Fruit fly (Drosophila melanogaster): ENCODE data around the gene CG31128.

Gene CG31128

dm6 chr3R:24467237-24467636 lies 2.0 kb upstream of the CG31128 start (continued):
- TF ChIP-seq prd (optimal IDR thresholded peaks at IDR 0.05) (no peak), prd (GFP tag; IDR thresholded peaks at IDR 0.05) (no peak; the same call in 2 of the 3 replicates), CG12071 (GFP tag; optimal IDR thresholded peaks at IDR 0.05) (no peak), cato (GFP tag; optimal IDR thresholded peaks at IDR 0.05; ENCODE audit: borderline replicate concordance) (no peak), ham (GFP tag; IDR thresholded peaks at IDR 0.05) (no peak), CkIIα-i1 (GFP tag; IDR thresholded peaks at IDR 0.05) (no peak), CG6254 (GFP tag; optimal IDR thresholded peaks at IDR 0.05) (no peak), E2f2 (GFP tag; IDR thresholded peaks at IDR 0.05) (no peak), yki (optimal IDR thresholded peaks at IDR 0.05) (no peak), sob (GFP tag; IDR thresholded peaks at IDR 0.05) (peak; percentile 34; the same call in 1 of the 2 replicates), CG17912 (GFP tag; optimal IDR thresholded peaks at IDR 0.05) (no peak), CG7556 (GFP tag; optimal IDR thresholded peaks at IDR 0.05) (peak; percentile 62), Stat92E (GFP tag; optimal IDR thresholded peaks at IDR 0.05) (no peak), sc (optimal IDR thresholded peaks at IDR 0.05) (no peak), sc (GFP tag; optimal IDR thresholded peaks at IDR 0.05) (no peak), nerfin-1 (tag; optimal IDR thresholded peaks at IDR 0.05) (no peak), CG10321 (GFP tag; IDR thresholded peaks at IDR 0.05) (no peak), CG1647 (GFP tag; optimal IDR thresholded peaks at IDR 0.05) (no peak), shn (GFP tag; optimal IDR thresholded peaks at IDR 0.05) (no peak), pzg (GFP tag; optimal IDR thresholded peaks at IDR 0.05) (no peak), ERR (GFP tag; optimal IDR thresholded peaks at IDR 0.05) (no peak), Bteb2 (GFP tag; optimal IDR thresholded peaks at IDR 0.05) (no peak), ranshi (GFP tag; IDR thresholded peaks at IDR 0.05) (no peak), CG10274 (GFP tag; optimal IDR thresholded peaks at IDR 0.05) (no peak), zen (tag; optimal IDR thresholded peaks at IDR 0.05) (no peak), ro (GFP tag; IDR thresholded peaks at IDR 0.05) (no peak), HLH4C (GFP tag; IDR thresholded peaks at IDR 0.05; ENCODE audit: partially characterized antibody) (no peak), CG1602 (GFP tag; optimal IDR thresholded peaks at IDR 0.05) (no peak), vfl (GFP tag; optimal IDR thresholded peaks at IDR 0.05) (no peak), CG1603 (tag; optimal IDR thresholded peaks at IDR 0.05) (no peak), CG6654 (GFP tag; optimal IDR thresholded peaks at IDR 0.05) (no peak), Rfx (GFP tag; IDR thresholded peaks at IDR 0.05) (peak; percentile 47), CG11504 (tag; optimal IDR thresholded peaks at IDR 0.05) (peak; percentile 57), dmrt99B (tag; optimal IDR thresholded peaks at IDR 0.05) (peak; percentile 47), CG30431 (GFP tag; optimal IDR thresholded peaks at IDR 0.05) (no peak), CG17802 (tag; optimal IDR thresholded peaks at IDR 0.05) (no peak), CG16779 (GFP tag; IDR thresholded peaks at IDR 0.05) (no peak), CG15011 (GFP tag; optimal IDR thresholded peaks at IDR 0.05) (no peak), CG12942 (GFP tag; optimal IDR thresholded peaks at IDR 0.05) (no peak), gro (GFP tag; optimal IDR thresholded peaks at IDR 0.05) (no peak), CG1233 (GFP tag; optimal IDR thresholded peaks at IDR 0.05) (peak; percentile 11), gem (tag; optimal IDR thresholded peaks at IDR 0.05) (peak; percentile 59), lab (GFP tag; optimal IDR thresholded peaks at IDR 0.05) (peak; percentile 72), Meics (GFP tag; optimal IDR thresholded peaks at IDR 0.05) (peak; percentile 42), Lhr (GFP tag; optimal IDR thresholded peaks at IDR 0.05) (no peak), Asciz (GFP tag; optimal IDR thresholded peaks at IDR 0.05) (no peak), CG30403 (GFP tag; optimal IDR thresholded peaks at IDR 0.05) (peak; percentile 15), nau (GFP tag; optimal IDR thresholded peaks at IDR 0.05) (no peak), CG2712 (tag; optimal IDR thresholded peaks at IDR 0.05) (peak; percentile 8), TFAM (GFP tag; optimal IDR thresholded peaks at IDR 0.05) (no peak), Aef1 (GFP tag; IDR thresholded peaks at IDR 0.05) (no peak), CG18599 (GFP tag; optimal IDR thresholded peaks at IDR 0.05) (peak; percentile 80)

All from whole organism, embryonic.